Worm (Caenorhabditis elegans): ENCODE measurements around the gene asp-6.

The asp-6 gene

ce11 chrV:8305940-8306339 is 37.2 kb upstream of the asp-6 start:
- TF ChIP-seq lin-15B (tag; optimal IDR thresholded peaks at IDR 0.05) (no peak), pqm-1 (tag; optimal IDR thresholded peaks at IDR 0.05) (peak; percentile 58), nhr-11 (tag; optimal IDR thresholded peaks at IDR 0.05) (no peak), ztf-4 (tag; optimal IDR thresholded peaks at IDR 0.05) (no peak), elt-2 (tag; optimal IDR thresholded peaks at IDR 0.05) (peak; percentile 70), mml-1 (tag; optimal IDR thresholded peaks at IDR 0.05) (no peak), eor-1 (tag; optimal IDR thresholded peaks at IDR 0.05) (no peak), ceh-28 (tag; optimal IDR thresholded peaks at IDR 0.05) (no peak), fkh-10 (GFP tag; optimal IDR thresholded peaks at IDR 0.05) (no peak), ZK546.5 (tag; optimal IDR thresholded peaks at IDR 0.05) (no peak), nhr-76 (tag; optimal IDR thresholded peaks at IDR 0.05) (no peak), fos-1 (tag; optimal IDR thresholded peaks at IDR 0.05) (no peak), mdl-1 (tag; optimal IDR thresholded peaks at IDR 0.05) (no peak), ceh-82 (tag; optimal IDR thresholded peaks at IDR 0.05) (no peak), nhr-237 (tag; optimal IDR thresholded peaks at IDR 0.05) (no peak), nhr-12 (tag; optimal IDR thresholded peaks at IDR 0.05) (no peak), unc-39 (tag; optimal IDR thresholded peaks at IDR 0.05) (no peak), lsy-12 (tag; optimal IDR thresholded peaks at IDR 0.05) (no peak), sea-2 (GFP tag; optimal IDR thresholded peaks at IDR 0.05) (no peak), pha-4 (tag; optimal IDR thresholded peaks at IDR 0.05) (peak; percentile 23), unc-62 (GFP tag; optimal IDR thresholded peaks at IDR 0.05) (no peak), hmg-11 (tag; optimal IDR thresholded peaks at IDR 0.05) (no peak), nfya-1 (tag; optimal IDR thresholded peaks at IDR 0.05; ENCODE audit: insufficient read depth) (no peak), R02D3.7 (tag; optimal IDR thresholded peaks at IDR 0.05) (no peak), ztf-11 (tag; optimal IDR thresholded peaks at IDR 0.05) (no peak)

- no peak for TF ChIP-seq skn-1 (tag; optimal IDR thresholded peaks at IDR 0.05)
- TF ChIP-seq ztf-4 (tag; optimal IDR thresholded peaks at IDR 0.05): no peak
- TF ChIP-seq pqm-1 (tag; optimal IDR thresholded peaks at IDR 0.05): peak; percentile 9
- TF ChIP-seq unc-62 (GFP tag; optimal IDR thresholded peaks at IDR 0.05): no peak
- no peak for TF ChIP-seq nhr-67 (tag; optimal IDR thresholded peaks at IDR 0.05)
- no peak for TF ChIP-seq lin-39 (tag; optimal IDR thresholded peaks at IDR 0.05)
- TF ChIP-seq lsy-12 (tag; optimal IDR thresholded peaks at IDR 0.05): no peak
- peak; percentile 36 for TF ChIP-seq elt-2 (tag; optimal IDR thresholded peaks at IDR 0.05)
- TF ChIP-seq nhr-237 (tag; optimal IDR thresholded peaks at IDR 0.05): no peak
- no peak for TF ChIP-seq daf-12 (tag; optimal IDR thresholded peaks at IDR 0.05)
- TF ChIP-seq ceh-28 (tag; optimal IDR thresholded peaks at IDR 0.05): no peak
- TF ChIP-seq pha-4 (tag; optimal IDR thresholded peaks at IDR 0.05): peak; percentile 87
- TF ChIP-seq ama-1 (optimal IDR thresholded peaks at IDR 0.05): no peak
- TF ChIP-seq eor-1 (tag; optimal IDR thresholded peaks at IDR 0.05): no peak
- TF ChIP-seq nhr-23 (tag; optimal IDR thresholded peaks at IDR 0.05): no peak
- TF ChIP-seq nhr-76 (tag; optimal IDR thresholded peaks at IDR 0.05): no peak
- TF ChIP-seq nhr-43 (tag; optimal IDR thresholded peaks at IDR 0.05; ENCODE audit: poor library complexity, severe bottlenecking): no peak
These were observed 35.9 kb upstream of the asp-6 start, which contains the start of gene W02D7.11 for ce11 chrV:8304461-8305195. Gene W02D7.11, minus strand, starts transcription at chrV:8304511.

ce11 chrV:8302522-8302921 is 33.8 kb upstream of the asp-6 start, which contains the start of gene sel-9:
Gene sel-9, minus strand, starts transcription at chrV:8302580.
- TF ChIP-seq fos-1 (tag; optimal IDR thresholded peaks at IDR 0.05) (no peak), nhr-28 (tag; optimal IDR thresholded peaks at IDR 0.05) (no peak), eor-1 (tag; optimal IDR thresholded peaks at IDR 0.05) (no peak), pqm-1 (tag; optimal IDR thresholded peaks at IDR 0.05) (no peak), nhr-23 (tag; optimal IDR thresholded peaks at IDR 0.05) (peak; percentile 46), elt-3 (tag; optimal IDR thresholded peaks at IDR 0.05) (no peak), mml-1 (tag; optimal IDR thresholded peaks at IDR 0.05) (no peak), skn-1 (tag; optimal IDR thresholded peaks at IDR 0.05) (peak; percentile 16), lin-39 (tag; optimal IDR thresholded peaks at IDR 0.05) (no peak), pha-4 (tag; optimal IDR thresholded peaks at IDR 0.05) (peak; percentile 60), snpc-4 (tag; optimal IDR thresholded peaks at IDR 0.05) (no peak), nfya-1 (tag; optimal IDR thresholded peaks at IDR 0.05; ENCODE audit: insufficient read depth) (peak; percentile 54), ztf-4 (tag; optimal IDR thresholded peaks at IDR 0.05) (no peak), hmg-11 (tag; optimal IDR thresholded peaks at IDR 0.05) (no peak), egl-27 (tag; optimal IDR thresholded peaks at IDR 0.05) (no peak), ceh-9 (tag; optimal IDR thresholded peaks at IDR 0.05) (no peak), nhr-11 (tag; optimal IDR thresholded peaks at IDR 0.05) (no peak), ceh-28 (tag; optimal IDR thresholded peaks at IDR 0.05) (peak; percentile 9), ceh-16 (tag; optimal IDR thresholded peaks at IDR 0.05) (no peak), ceh-82 (tag; optimal IDR thresholded peaks at IDR 0.05) (no peak), nhr-43 (tag; optimal IDR thresholded peaks at IDR 0.05; ENCODE audit: poor library complexity, severe bottlenecking) (no peak), unc-39 (tag; optimal IDR thresholded peaks at IDR 0.05) (no peak), nhr-76 (tag; optimal IDR thresholded peaks at IDR 0.05) (no peak), nhr-12 (tag; optimal IDR thresholded peaks at IDR 0.05) (no peak), nhr-77 (tag; optimal IDR thresholded peaks at IDR 0.05) (no peak), jun-1 (tag; optimal IDR thresholded peaks at IDR 0.05) (no peak), fkh-2 (tag; optimal IDR thresholded peaks at IDR 0.05) (no peak), egl-5 (tag; optimal IDR thresholded peaks at IDR 0.05) (no peak), zag-1 (tag; optimal IDR thresholded peaks at IDR 0.05) (no peak), lin-15B (tag; optimal IDR thresholded peaks at IDR 0.05) (peak; percentile 74), lsy-12 (tag; optimal IDR thresholded peaks at IDR 0.05) (no peak), nhr-25 (tag; optimal IDR thresholded peaks at IDR 0.05) (no peak), elt-2 (tag; optimal IDR thresholded peaks at IDR 0.05) (peak; percentile 22), unc-62 (GFP tag; optimal IDR thresholded peaks at IDR 0.05) (no peak)
